Fruit fly (Drosophila melanogaster) whole organism, pupa: ENCODE results near the gene Tsf2.

Experiments used
- CG10348 ChIP-seq: fragments of 200-800 bp; sonication (Bioruptor generic); IDR thresholded peaks from 2 replicates; pipeline ENCODE4 v1.3.6; 2022; ENCODE audit warnings: missing biosample characterization, missing genetic modification characterization
- CG12605 ChIP-seq: fragments of 200-800 bp; sonication (Bioruptor generic); IDR thresholded peaks from 2 replicates; pipeline ENCODE4 v1.3.6; 2022; ENCODE audit warnings: missing biosample characterization, missing genetic modification characterization
- CG13204 ChIP-seq: fragments of 200-800 bp; sonication (Bioruptor generic); optimal IDR thresholded peaks from 2 replicates; lab custom pipeline; 2018; ENCODE audit warnings: missing biosample characterization, mild to moderate bottlenecking, missing genetic modification characterization, moderate library complexity
- CG14655 ChIP-seq: fragments of 200-800 bp; sonication (Bioruptor generic); optimal IDR thresholded peaks from 3 replicates; lab custom pipeline; 2017; ENCODE audit warnings: mild to moderate bottlenecking, missing biosample characterization, missing genetic modification reagents, missing genetic modification characterization
- CG15710 ChIP-seq: fragments of 200-800 bp; sonication (Bioruptor generic); optimal IDR thresholded peaks from 2 replicates; lab custom pipeline; 2018; ENCODE audit warnings: missing biosample characterization, mild to moderate bottlenecking, missing genetic modification characterization, moderate library complexity
- CG17806 ChIP-seq: fragments of 200-800 bp; sonication (Bioruptor generic); optimal IDR thresholded peaks from 2 replicates; lab custom pipeline; 2018; ENCODE audit warnings: missing biosample characterization, mild to moderate bottlenecking, missing genetic modification characterization, moderate library complexity
- CG32121 ChIP-seq: fragments of 200-800 bp; sonication (Bioruptor generic); IDR thresholded peaks from 2 replicates; pipeline ENCODE4 v1.3.6; 2022; ENCODE audit warnings: missing biosample characterization, missing genetic modification characterization
- CG34367 ChIP-seq: fragments of 200-800 bp; sonication (Bioruptor generic); optimal IDR thresholded peaks from 2 replicates; lab custom pipeline; 2018; ENCODE audit warnings: missing biosample characterization, mild to moderate bottlenecking, missing genetic modification characterization
- CG4496 ChIP-seq: fragments of 200-800 bp; sonication (Bioruptor generic); IDR thresholded peaks from 3 replicates; pipeline ENCODE4 v1.3.6; 2022; ENCODE audit warnings: missing biosample characterization, missing genetic modification characterization
- CG8159 ChIP-seq: fragments of 200-800 bp; sonication (Bioruptor generic); optimal IDR thresholded peaks from 3 replicates; lab custom pipeline; 2018; ENCODE audit warnings: missing biosample characterization, mild to moderate bottlenecking, missing genetic modification characterization, moderate library complexity
- CG8301 ChIP-seq: fragments of 200-800 bp; sonication (Bioruptor generic); optimal IDR thresholded peaks from 2 replicates; lab custom pipeline; 2018; ENCODE audit warnings: missing biosample characterization, mild to moderate bottlenecking, missing genetic modification characterization
- CG9948 ChIP-seq: fragments of 200-800 bp; sonication (Bioruptor generic); optimal IDR thresholded peaks from 2 replicates; lab custom pipeline; 2018; ENCODE audit warnings: missing biosample characterization, mild to moderate bottlenecking, missing genetic modification characterization, moderate library complexity
- D1 ChIP-seq: fragments of 200-800 bp; sonication (Bioruptor generic); optimal IDR thresholded peaks from 2 replicates; lab custom pipeline; 2018; ENCODE audit warnings: missing biosample characterization, mild to moderate bottlenecking, missing genetic modification characterization, moderate library complexity
- EcR ChIP-seq: fragments of 200-800 bp; sonication (Bioruptor generic); optimal IDR thresholded peaks from 3 replicates; lab custom pipeline; 2019; ENCODE audit warnings: missing biosample characterization, missing genetic modification characterization, mild to moderate bottlenecking, moderate library complexity, missing genetic modification reagents
- Ets98B ChIP-seq: fragments of 200-800 bp; sonication (Bioruptor generic); IDR thresholded peaks from 2 replicates; pipeline ENCODE4 v1.3.6; 2022; ENCODE audit warnings: missing biosample characterization, missing genetic modification characterization
- Pif1A ChIP-seq: fragments of 200-800 bp; sonication (Bioruptor generic); optimal IDR thresholded peaks from 3 replicates; lab custom pipeline; 2016; ENCODE audit warnings: missing biosample characterization, missing genetic modification characterization
- Pif1B ChIP-seq: fragments of 200-800 bp; sonication (Bioruptor generic); optimal IDR thresholded peaks from 3 replicates; lab custom pipeline; 2016; ENCODE audit warnings: missing biosample characterization, missing genetic modification characterization
- Snoo ChIP-seq: fragments of 200-800 bp; sonication (Bioruptor generic); optimal IDR thresholded peaks from 3 replicates; lab custom pipeline; 2017; ENCODE audit warnings: missing biosample characterization, mild to moderate bottlenecking, missing genetic modification characterization, inconsistent platforms
- fd96Ca ChIP-seq: fragments of 200-800 bp; sonication (Bioruptor generic); IDR thresholded peaks from 3 replicates; pipeline ENCODE4 v1.3.6; 2022; ENCODE audit warnings: missing biosample characterization, missing genetic modification characterization
- gl ChIP-seq: fragments of 200-800 bp; sonication (Bioruptor generic); optimal IDR thresholded peaks from 2 replicates; lab custom pipeline; 2018; ENCODE audit warnings: missing biosample characterization, mild to moderate bottlenecking, missing genetic modification characterization
- rn ChIP-seq: fragments of 200-800 bp; sonication (Bioruptor generic); IDR thresholded peaks from 2 replicates; pipeline ENCODE4 v1.3.6; 2022; ENCODE audit warnings: missing biosample characterization, missing genetic modification characterization

Tsf2 gene

dm6 chr3L:12549471-12549870, 15.9 kb upstream of the Tsf2 start:
- TF ChIP-seq CG8159 (tag; lab: Kevin White, UChicago) (peak; percentile 20), D1 (no peak), Pif1A (GFP tag; lab: Kevin White, UChicago) (no peak), CG34367 (tag; lab: Kevin White, UChicago) (no peak), CG12605 (GFP tag; lab: Robert Waterston, UW) (no peak), fd96Ca (no peak), Ets98B (GFP tag; lab: Robert Waterston, UW) (no peak), rn (no peak)

- TF ChIP-seq CG8301 (tag; lab: Kevin White, UChicago) (no peak), Pif1B (no peak), Pif1A (GFP tag; lab: Kevin White, UChicago) (no peak), CG13204 (GFP tag; lab: Kevin White, UChicago) (no peak), CG10348 (GFP tag; lab: Robert Waterston, UW) (no peak), CG34367 (tag; lab: Kevin White, UChicago) (no peak), fd96Ca (no peak), Ets98B (GFP tag; lab: Robert Waterston, UW) (no peak), D1 (no peak), CG15710 (no peak)
Measured at dm6 chr3L:12537123-12537522, 3.6 kb upstream of the Tsf2 start, which contains the start of gene CG4069. Gene CG4069, minus strand, starts transcription at chr3L:12537315.

dm6 chr3L:12534318-12534717, 794 bp upstream of the Tsf2 start, which contains the start of gene Pmm2:
Gene Pmm2, plus strand, starts transcription at chr3L:12534590.
- TF ChIP-seq Pif1A (GFP tag; lab: Kevin White, UChicago) (no peak), CG13204 (GFP tag; lab: Kevin White, UChicago) (no peak), EcR (GFP tag; lab: Kevin White, UChicago) (no peak), fd96Ca (no peak), CG12605 (GFP tag; lab: Robert Waterston, UW) (no peak), CG17806 (tag; lab: Kevin White, UChicago) (no peak), Ets98B (GFP tag; lab: Robert Waterston, UW) (no peak), Snoo (tag; lab: Kevin White, UChicago) (no peak), CG8159 (tag; lab: Kevin White, UChicago) (no peak), CG8301 (tag; lab: Kevin White, UChicago) (no peak), CG14655 (GFP tag; lab: Kevin White, UChicago) (no peak), Pif1B (no peak), CG10348 (GFP tag; lab: Robert Waterston, UW) (no peak), D1 (no peak)

dm6 chr3L:12532220-12532619, 1.3 kb downstream of the Tsf2 start:
- TF ChIP-seq gl (tag; lab: Kevin White, UChicago) = no peak
- no peak for TF ChIP-seq Pif1B
- TF ChIP-seq Snoo (tag; lab: Kevin White, UChicago) = no peak
- no peak for TF ChIP-seq Ets98B (GFP tag; lab: Robert Waterston, UW)
- TF ChIP-seq CG15710 = no peak
- no peak for TF ChIP-seq CG8159 (tag; lab: Kevin White, UChicago)
- no peak for TF ChIP-seq CG34367 (tag; lab: Kevin White, UChicago)
- no peak for TF ChIP-seq CG13204 (GFP tag; lab: Kevin White, UChicago)
- TF ChIP-seq D1 = no peak
- TF ChIP-seq CG32121 (GFP tag; lab: Robert Waterston, UW) = no peak
- no peak for TF ChIP-seq rn
- no peak for TF ChIP-seq EcR (GFP tag; lab: Kevin White, UChicago)
- TF ChIP-seq Pif1A (GFP tag; lab: Kevin White, UChicago) = no peak
- no peak for TF ChIP-seq CG17806 (tag; lab: Kevin White, UChicago)
- TF ChIP-seq CG4496 (GFP tag; lab: Robert Waterston, UW) = no peak
- no peak for TF ChIP-seq CG8301 (tag; lab: Kevin White, UChicago)

dm6 chr3L:12530044-12530443, 3.5 kb downstream of the Tsf2 start, which contains the start of gene nst:
Gene nst, minus strand, starts transcription at chr3L:12530171.
- TF ChIP-seq gl (tag; lab: Kevin White, UChicago) = no peak
- no peak for TF ChIP-seq Pif1B
- TF ChIP-seq Pif1A (GFP tag; lab: Kevin White, UChicago) = no peak
- no peak for TF ChIP-seq CG12605 (GFP tag; lab: Robert Waterston, UW)
- no peak for TF ChIP-seq CG8159 (tag; lab: Kevin White, UChicago)
- TF ChIP-seq CG14655 (GFP tag; lab: Kevin White, UChicago) = no peak
- no peak for TF ChIP-seq EcR (GFP tag; lab: Kevin White, UChicago)
- no peak for TF ChIP-seq CG34367 (tag; lab: Kevin White, UChicago)

dm6 chr3L:12529431-12530007, 4.0 kb downstream of the Tsf2 start:
- TF ChIP-seq CG10348 (GFP tag; lab: Robert Waterston, UW) = no peak
- peak; percentile 62 for TF ChIP-seq CG17806 (tag; lab: Kevin White, UChicago)
- 0 out of 2 replicates have a peak, but pooled peaks have one; percentile 22 for TF ChIP-seq rn
- TF ChIP-seq Snoo (tag; lab: Kevin White, UChicago) = peak; percentile 68
- peak; percentile 79 for TF ChIP-seq Pif1A (GFP tag; lab: Kevin White, UChicago)
- peak; percentile 82 for TF ChIP-seq Ets98B (GFP tag; lab: Robert Waterston, UW)
- peak; percentile 39 for TF ChIP-seq gl (tag; lab: Kevin White, UChicago)
- peak; percentile 72; the same call in 2 of the 3 replicates for TF ChIP-seq fd96Ca
- TF ChIP-seq D1 = no peak
- TF ChIP-seq EcR (GFP tag; lab: Kevin White, UChicago) = no peak
- peak; percentile 47 for TF ChIP-seq CG15710
- TF ChIP-seq CG12605 (GFP tag; lab: Robert Waterston, UW) = peak; percentile 72
- TF ChIP-seq CG9948 (tag; lab: Kevin White, UChicago) = peak; percentile 51
- peak; percentile 58 for TF ChIP-seq CG34367 (tag; lab: Kevin White, UChicago)
- TF ChIP-seq CG8159 (tag; lab: Kevin White, UChicago) = peak; percentile 60
- peak; percentile 71 for TF ChIP-seq CG14655 (GFP tag; lab: Kevin White, UChicago)
- peak; percentile 85 for TF ChIP-seq CG4496 (GFP tag; lab: Robert Waterston, UW)
- TF ChIP-seq CG32121 (GFP tag; lab: Robert Waterston, UW) = peak; percentile 74
- peak; percentile 73 for TF ChIP-seq CG8301 (tag; lab: Kevin White, UChicago)
- TF ChIP-seq Pif1B = peak; percentile 51
- no peak for TF ChIP-seq CG13204 (GFP tag; lab: Kevin White, UChicago)
- TF ChIP-seq, all 21 proteins: peak for 17
